Worm (Caenorhabditis elegans) whole organism, late embryonic: ENCODE measurements around the gene ebax-1.

ENCODE experiments used
- F13H6.1 ChIP-seq: sonication (generic microtip); optimal IDR thresholded peaks from 2 replicates; lab custom pipeline; 2016; ENCODE audit warnings: missing genetic modification characterization, missing compliant biosample characterization
- K09A11.1 ChIP-seq: sonication (generic microtip); optimal IDR thresholded peaks from 2 replicates; lab custom pipeline; 2017; ENCODE audit warnings: antibody characterized with exemption, mild to moderate bottlenecking, missing genetic modification characterization, missing compliant biosample characterization; ENCODE audit not compliant: insufficient read depth
- ahr-1 ChIP-seq: sonication (generic microtip); optimal IDR thresholded peaks from 2 replicates; lab custom pipeline; 2016; ENCODE audit warnings: missing genetic modification characterization, missing compliant biosample characterization
- ama-1 ChIP-seq: fragments of 150-350 bp; optimal IDR thresholded peaks from 2 replicates; lab custom pipeline; 2014
- ceh-14 ChIP-seq: sonication (generic microtip); optimal IDR thresholded peaks from 2 replicates; lab custom pipeline; 2016; ENCODE audit warnings: missing genotype, missing genetic modification characterization, missing compliant biosample characterization
- ceh-19 ChIP-seq: fragments of 200-800 bp; sonication (Bioruptor generic); optimal IDR thresholded peaks from 2 replicates; lab custom pipeline; 2018; ENCODE audit warnings: mild to moderate bottlenecking, missing genetic modification characterization, missing compliant biosample characterization
- ceh-22 ChIP-seq: sonication (generic microtip); optimal IDR thresholded peaks from 2 replicates; lab custom pipeline; 2017; ENCODE audit warnings: missing biosample characterization, missing genetic modification characterization
- ceh-30 ChIP-seq: fragments of 150-350 bp; optimal IDR thresholded peaks from 2 replicates; lab custom pipeline; 2014; ENCODE audit warnings: missing biosample characterization, missing genetic modification characterization
- ceh-45 ChIP-seq: fragments of 200-800 bp; sonication (Bioruptor generic); IDR thresholded peaks from 2 replicates; pipeline ENCODE4 v1.3.6; 2022; ENCODE audit warnings: missing genetic modification reagents, missing genetic modification characterization, missing compliant biosample characterization
- ceh-9 ChIP-seq: sonication (generic microtip); optimal IDR thresholded peaks from 2 replicates; lab custom pipeline; 2016; ENCODE audit warnings: mild to moderate bottlenecking, missing genetic modification characterization, inconsistent platforms, missing compliant biosample characterization
- dve-1 ChIP-seq: sonication (generic microtip); optimal IDR thresholded peaks from 2 replicates; lab custom pipeline; 2017; ENCODE audit warnings: antibody characterized with exemption, mild to moderate bottlenecking, missing genetic modification characterization, missing compliant biosample characterization
- elt-4 ChIP-seq: sonication (generic microtip); optimal IDR thresholded peaks from 2 replicates; lab custom pipeline; 2016; ENCODE audit warnings: missing genetic modification characterization, missing compliant biosample characterization
- ets-4 ChIP-seq: sonication (generic microtip); optimal IDR thresholded peaks from 2 replicates; lab custom pipeline; 2016; ENCODE audit warnings: missing genetic modification characterization, missing compliant biosample characterization
- eyg-1 ChIP-seq: sonication (generic microtip); optimal IDR thresholded peaks from 2 replicates; lab custom pipeline; 2016; ENCODE audit warnings: missing genotype, missing genetic modification characterization, missing compliant biosample characterization
- fax-1 ChIP-seq: sonication (generic microtip); optimal IDR thresholded peaks from 2 replicates; lab custom pipeline; 2016; ENCODE audit warnings: missing genotype, missing genetic modification characterization, missing compliant biosample characterization
- gmeb-2 ChIP-seq: sonication (generic microtip); optimal IDR thresholded peaks from 2 replicates; lab custom pipeline; 2016; ENCODE audit warnings: missing genetic modification characterization, inconsistent platforms, missing compliant biosample characterization
- hlh-13 ChIP-seq: fragments of 200-800 bp; sonication (Bioruptor generic); optimal IDR thresholded peaks from 2 replicates; lab custom pipeline; 2018; ENCODE audit warnings: mild to moderate bottlenecking, missing genetic modification characterization, missing compliant biosample characterization
- hlh-30 ChIP-seq: sonication (generic microtip); optimal IDR thresholded peaks from 2 replicates; lab custom pipeline; 2017; ENCODE audit warnings: antibody characterized with exemption, missing genetic modification characterization, missing compliant biosample characterization; ENCODE audit not compliant: insufficient read depth
- lin-11 ChIP-seq: fragments of 200-800 bp; sonication (Bioruptor generic); optimal IDR thresholded peaks from 2 replicates; lab custom pipeline; 2018; ENCODE audit warnings: mild to moderate bottlenecking, missing genetic modification characterization, missing compliant biosample characterization
- madf-2 ChIP-seq: sonication (generic microtip); optimal IDR thresholded peaks from 2 replicates; lab custom pipeline; 2017; ENCODE audit warnings: missing genetic modification characterization, missing compliant biosample characterization
- mec-3 ChIP-seq: sonication (generic microtip); optimal IDR thresholded peaks from 2 replicates; lab custom pipeline; 2016; ENCODE audit warnings: borderline replicate concordance, missing genetic modification characterization, missing compliant biosample characterization
- nfya-1 ChIP-seq: sonication (generic microtip); optimal IDR thresholded peaks from 2 replicates; lab custom pipeline; 2017; ENCODE audit warnings: missing genetic modification characterization, mild to moderate bottlenecking, missing compliant biosample characterization, antibody characterized with exemption, moderate library complexity
- npax-4 ChIP-seq: sonication (generic microtip); optimal IDR thresholded peaks from 2 replicates; lab custom pipeline; 2016; ENCODE audit warnings: missing genetic modification characterization, missing compliant biosample characterization
- pag-3 ChIP-seq: sonication (generic microtip); optimal IDR thresholded peaks from 2 replicates; lab custom pipeline; 2016; ENCODE audit warnings: missing compliant biosample characterization, missing genetic modification characterization, borderline replicate concordance
- pat-9 ChIP-seq: fragments of 200-800 bp; sonication (Bioruptor generic); optimal IDR thresholded peaks from 2 replicates; lab custom pipeline; 2018; ENCODE audit warnings: mild to moderate bottlenecking, missing genetic modification characterization, moderate library complexity, missing compliant biosample characterization
- pha-2 ChIP-seq: sonication (generic microtip); optimal IDR thresholded peaks from 2 replicates; lab custom pipeline; 2017; ENCODE audit warnings: mild to moderate bottlenecking, missing genetic modification characterization, missing compliant biosample characterization
- pha-4 ChIP-seq: fragments of 150-350 bp; optimal IDR thresholded peaks from 2 replicates; lab custom pipeline; 2018; ENCODE audit warnings: missing biosample characterization, missing genetic modification reagents, missing genetic modification characterization
- pqm-1 ChIP-seq: sonication (generic microtip); optimal IDR thresholded peaks from 2 replicates; lab custom pipeline; 2016; ENCODE audit warnings: missing genetic modification characterization, missing compliant biosample characterization
- pros-1 ChIP-seq: fragments of 150-350 bp; optimal IDR thresholded peaks from 2 replicates; lab custom pipeline; 2014; ENCODE audit warnings: missing biosample characterization, missing genetic modification reagents, missing genetic modification characterization
- rnt-1 ChIP-seq: sonication (generic microtip); optimal IDR thresholded peaks from 2 replicates; lab custom pipeline; 2016; ENCODE audit warnings: missing genetic modification characterization, missing compliant biosample characterization
- sdc-2 ChIP-seq: sonication (generic microtip); optimal IDR thresholded peaks from 2 replicates; lab custom pipeline; 2016; ENCODE audit warnings: missing genotype, missing genetic modification characterization, missing compliant biosample characterization
- syd-9 ChIP-seq: sonication (generic microtip); optimal IDR thresholded peaks from 2 replicates; lab custom pipeline; 2016; ENCODE audit warnings: mild to moderate bottlenecking, missing genetic modification characterization, moderate library complexity, missing compliant biosample characterization
- tbx-2 ChIP-seq: sonication (generic microtip); optimal IDR thresholded peaks from 2 replicates; lab custom pipeline; 2016; ENCODE audit warnings: missing genetic modification characterization, missing compliant biosample characterization
- tbx-7 ChIP-seq: sonication (generic microtip); optimal IDR thresholded peaks from 2 replicates; lab custom pipeline; 2016; ENCODE audit warnings: missing genotype, missing genetic modification characterization, missing compliant biosample characterization
- unc-86 ChIP-seq: sonication (generic microtip); optimal IDR thresholded peaks from 2 replicates; lab custom pipeline; 2016; ENCODE audit warnings: missing genetic modification characterization, missing compliant biosample characterization
- zip-5 ChIP-seq: sonication (generic microtip); optimal IDR thresholded peaks from 2 replicates; lab custom pipeline; 2016; ENCODE audit warnings: missing genetic modification characterization, missing compliant biosample characterization
- ztf-16 ChIP-seq: sonication (generic microtip); optimal IDR thresholded peaks from 2 replicates; lab custom pipeline; 2017; ENCODE audit warnings: missing genetic modification characterization, missing compliant biosample characterization

The ebax-1 gene

DNA sequence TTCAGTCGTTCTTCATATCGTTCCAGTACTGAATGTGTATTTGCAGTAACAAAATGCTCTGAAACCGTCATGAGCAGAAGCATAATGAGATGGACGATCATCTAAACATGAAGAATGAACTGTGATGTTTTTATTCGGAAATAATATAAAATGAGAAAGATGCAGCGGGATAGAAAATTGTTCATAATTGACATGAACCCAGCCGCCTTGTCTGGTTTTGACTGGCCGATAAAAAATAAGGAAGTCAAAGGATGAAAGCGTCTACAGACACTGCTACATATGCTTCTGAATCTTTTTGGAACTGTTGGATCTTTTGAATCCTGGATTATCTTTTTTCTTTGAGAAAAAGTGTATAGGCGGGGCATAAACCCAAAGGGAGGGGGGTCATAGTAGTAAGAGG lies 27.2 kb upstream of the ebax-1 start, which contains the start of gene F01G10.9:
Gene F01G10.9, minus strand, starts transcription at position 101 of the 400 bp plus-strand sequence.
- TF ChIP-seq pat-9 (tag; lab: Kevin White, UChicago), result no peak

DNA sequence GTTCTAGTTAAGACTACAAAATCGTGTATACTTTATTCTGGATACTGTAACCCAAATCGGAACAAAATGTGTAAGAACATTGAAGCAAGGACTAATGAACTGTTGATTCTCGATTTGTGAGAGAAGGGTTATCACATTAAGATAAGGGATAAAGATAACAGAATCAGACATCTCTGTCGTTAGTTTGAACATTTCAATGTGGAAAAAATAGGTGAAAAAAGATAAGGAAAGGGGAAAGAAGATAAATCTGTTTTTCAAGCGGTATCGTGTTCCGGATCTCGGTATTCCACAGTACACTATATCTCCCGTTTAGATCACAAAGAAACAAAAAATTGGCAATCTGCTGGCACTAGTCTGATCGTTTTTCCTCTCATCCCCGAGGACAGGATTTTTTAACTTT lies 25.7 kb upstream of the ebax-1 start:
- TF ChIP-seq zip-5 (no peak), rnt-1 (tag; lab: Kevin White, UChicago) (peak; percentile 44)
- TF ChIP-seq, all 69 proteins: peak for 1

DNA sequence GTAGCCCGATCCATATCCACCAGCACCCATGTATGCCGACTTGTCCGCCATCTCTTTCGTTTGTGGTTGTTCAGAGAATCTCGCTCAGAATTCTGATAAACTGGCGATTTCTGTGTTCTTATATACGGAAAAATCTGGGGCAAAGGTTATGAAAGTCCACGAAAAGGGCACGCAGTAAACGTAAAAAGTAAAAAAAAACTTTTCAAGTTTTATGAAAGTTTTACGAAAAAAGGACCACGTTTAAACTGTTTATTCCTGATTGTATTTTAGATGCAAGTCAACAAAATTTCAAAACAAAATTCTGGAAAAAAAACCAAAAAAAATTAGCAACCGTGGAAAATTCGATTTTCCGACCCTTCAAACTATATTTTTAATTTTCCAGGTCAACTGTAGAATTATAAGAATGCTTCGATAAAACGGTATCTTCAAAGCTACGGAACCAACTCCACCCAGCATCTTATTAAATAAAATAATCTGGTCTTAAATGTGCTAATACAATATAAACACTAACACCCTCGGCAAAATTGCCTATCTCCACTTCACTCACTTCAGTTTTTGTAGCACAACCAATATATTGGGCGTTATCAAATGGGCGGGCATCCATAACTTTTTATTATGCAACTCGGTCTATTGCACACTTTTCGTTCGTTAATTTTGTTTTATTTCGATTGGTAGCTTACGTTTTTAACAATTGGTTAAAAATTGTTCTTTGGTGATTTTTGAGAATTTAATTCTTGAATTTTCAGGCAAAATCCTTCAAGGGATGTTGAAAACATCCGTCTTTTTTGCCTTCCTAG lies 17.4 kb upstream of the ebax-1 start, which contains the start of the genes nspd-7 and Y43C5A.2:
Gene nspd-7, minus strand, starts transcription at position 51 of the 797 bp plus-strand sequence.
Gene Y43C5A.2, plus strand, starts transcription at position 747 of the 797 bp plus-strand sequence.
- TF ChIP-seq pha-2 (tag; lab: Kevin White, UChicago) (no peak), hlh-30 (tag; lab: Kevin White, UChicago) (no peak), nfya-1 (tag; lab: Kevin White, UChicago) (no peak), K09A11.1 (tag; lab: Kevin White, UChicago) (no peak), eyg-1 (tag; lab: Kevin White, UChicago) (no peak), ahr-1 (tag; lab: Kevin White, UChicago) (no peak), pqm-1 (tag; lab: Kevin White, UChicago) (no peak), pros-1 (tag; lab: Kevin White, UChicago) (no peak), unc-86 (tag; lab: Kevin White, UChicago) (no peak), elt-4 (tag; lab: Kevin White, UChicago) (no peak)
- TF ChIP-seq, all 69 proteins: peak for 0

DNA sequence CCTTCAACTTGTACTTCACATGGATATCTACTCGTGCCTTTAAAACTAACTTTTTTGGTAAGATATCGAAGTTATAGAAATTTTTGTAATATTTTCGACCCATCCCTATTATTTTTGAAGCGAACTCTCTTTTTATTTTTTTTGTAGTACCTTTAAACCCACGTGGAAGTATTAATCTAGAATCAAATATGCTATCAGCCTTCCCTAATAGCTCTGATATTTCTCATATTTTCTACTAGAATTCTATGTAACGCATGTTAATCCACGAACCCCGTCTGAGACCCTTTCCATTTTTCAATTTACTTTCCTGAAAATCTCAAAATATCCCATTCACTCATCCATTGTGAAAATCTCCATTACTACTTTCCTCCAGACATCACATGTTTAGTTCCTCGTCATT lies 13.4 kb upstream of the ebax-1 start:
- TF ChIP-seq ceh-14 (tag; lab: Kevin White, UChicago), result no peak
- TF ChIP-seq tbx-7, result no peak
- TF ChIP-seq gmeb-2 (tag; lab: Kevin White, UChicago), result no peak
- TF ChIP-seq rnt-1 (tag; lab: Kevin White, UChicago), result no peak
- TF ChIP-seq syd-9 (tag; lab: Kevin White, UChicago), result no peak
- TF ChIP-seq ama-1 (lab: Kevin White, UChicago), result no peak
- TF ChIP-seq tbx-2 (tag; lab: Kevin White, UChicago), result no peak
- no peak for TF ChIP-seq madf-2 (tag; lab: Kevin White, UChicago)
- TF ChIP-seq ztf-16, result no peak
- TF ChIP-seq fax-1, result no peak
- TF ChIP-seq ets-4 (tag; lab: Kevin White, UChicago), result no peak
- no peak for TF ChIP-seq pag-3
- no peak for TF ChIP-seq F13H6.1 (tag; lab: Kevin White, UChicago)
- no peak for TF ChIP-seq npax-4 (tag; lab: Kevin White, UChicago)
- TF ChIP-seq ceh-19 (GFP tag; lab: Kevin White, UChicago), result no peak
- TF ChIP-seq ceh-22 (tag; lab: Kevin White, UChicago), result no peak
- TF ChIP-seq ceh-45 (GFP tag; lab: Robert Waterston, UW), result no peak
- TF ChIP-seq pros-1 (tag; lab: Kevin White, UChicago), result no peak
- no peak for TF ChIP-seq zip-5

DNA sequence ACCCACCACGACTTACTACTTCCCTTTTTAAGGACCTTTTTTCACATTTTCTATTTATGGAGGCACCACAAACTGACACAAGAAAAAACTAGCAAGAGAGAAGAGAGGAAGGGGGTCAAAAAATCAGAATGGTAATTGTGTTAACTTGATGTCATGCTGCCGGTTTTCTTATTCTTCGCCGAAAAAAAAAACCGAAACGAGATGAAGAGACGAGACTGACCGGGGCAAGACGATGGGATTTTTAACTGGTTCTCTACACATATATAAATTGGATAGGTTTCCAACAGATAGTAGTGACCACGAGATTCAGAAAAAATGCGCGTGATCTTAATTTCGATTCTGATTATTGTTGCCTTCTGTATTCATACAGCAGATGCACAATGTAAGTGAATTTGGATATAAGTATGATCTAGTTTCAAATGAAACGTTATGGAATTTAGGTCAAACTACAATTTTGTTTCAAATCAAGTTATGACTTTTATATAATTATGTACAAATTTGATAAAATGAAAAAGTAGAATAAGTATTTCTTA lies 12.9 kb upstream of the ebax-1 start, which contains the start of gene Y43C5A.3:
Gene Y43C5A.3, plus strand, starts transcription at position 256 of the 533 bp plus-strand sequence.
- TF ChIP-seq ceh-14 (tag; lab: Kevin White, UChicago) (no peak), dve-1 (tag; lab: Kevin White, UChicago) (no peak), ceh-19 (GFP tag; lab: Kevin White, UChicago) (no peak), eyg-1 (tag; lab: Kevin White, UChicago) (no peak), lin-11 (tag; lab: Kevin White, UChicago) (no peak), ceh-30 (no peak), sdc-2 (tag; lab: Kevin White, UChicago) (no peak), ceh-9 (no peak), unc-86 (tag; lab: Kevin White, UChicago) (no peak), pha-4 (tag; lab: Kevin White, UChicago) (no peak), hlh-13 (GFP tag; lab: Kevin White, UChicago) (no peak), pqm-1 (tag; lab: Kevin White, UChicago) (no peak), nfya-1 (tag; lab: Kevin White, UChicago) (no peak), mec-3 (tag; lab: Kevin White, UChicago) (no peak)
